Worm (Caenorhabditis elegans) whole organism, L4/young adult: Measurements from ENCODE around the gene K09D9.3.

Experiments
- W03F9.2 ChIP-seq: fragments of 150-350 bp; optimal IDR thresholded peaks from 2 replicates; lab custom pipeline; 2014; ENCODE audit warnings: missing biosample characterization, missing genetic modification characterization
- dao-5 ChIP-seq: sonication (generic microtip); optimal IDR thresholded peaks from 2 replicates; lab custom pipeline; 2016; ENCODE audit warnings: missing genotype, missing genetic modification characterization, moderate library complexity, missing compliant biosample characterization
- him-1 ChIP-seq: sonication (generic microtip); optimal IDR thresholded peaks from 2 replicates; lab custom pipeline; 2016; ENCODE audit warnings: missing genotype, missing genetic modification reagents, missing genetic modification characterization, missing compliant biosample characterization

DNA sequence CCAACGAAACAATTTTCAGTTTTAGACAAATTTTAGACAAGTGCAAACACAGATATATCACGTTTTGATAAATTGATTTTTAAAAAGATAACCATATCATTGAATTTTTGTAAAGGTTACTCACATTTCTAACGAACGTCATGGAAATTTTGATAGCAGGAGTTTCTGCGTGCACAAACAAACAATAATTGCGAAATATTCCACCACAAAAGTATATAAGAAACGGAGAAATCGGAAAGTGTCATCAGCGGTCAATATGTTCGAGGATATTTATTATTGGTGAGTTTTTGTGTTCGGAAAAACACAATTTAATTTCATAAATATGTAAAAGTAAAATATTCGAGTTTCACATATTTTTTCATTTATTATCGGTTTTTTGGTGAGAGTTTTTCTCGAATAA, 15.0 kb downstream of the K09D9.3 start, which contains the start of gene C49G7.7:
- TF ChIP-seq him-1 (tag; lab: Kevin White, UChicago), result no peak
- TF ChIP-seq dao-5, result no peak
- TF ChIP-seq W03F9.2 (tag; lab: Kevin White, UChicago), result no peak
